Worm (Caenorhabditis elegans) whole organism, mixed stage, embryonic: ENCODE measurements around the gene nra-1.

Experiments
- blmp-1 ChIP-seq: fragments of 150-350 bp; optimal IDR thresholded peaks from 2 replicates; lab custom pipeline; 2014; ENCODE audit warnings: missing biosample characterization, missing genetic modification characterization
- elt-3 ChIP-seq: fragments of 150-350 bp; optimal IDR thresholded peaks from 2 replicates; lab custom pipeline; 2014; ENCODE audit warnings: missing biosample characterization, missing genetic modification characterization
- flh-1 ChIP-seq: fragments of 200-800 bp; sonication (Bioruptor generic); optimal IDR thresholded peaks from 2 replicates; lab custom pipeline; 2018; ENCODE audit warnings: mild to moderate bottlenecking, missing genetic modification characterization, moderate library complexity, missing compliant biosample characterization
- lin-32 ChIP-seq: fragments of 200-800 bp; sonication (Bioruptor generic); optimal IDR thresholded peaks from 2 replicates; lab custom pipeline; 2018; ENCODE audit warnings: mild to moderate bottlenecking, missing genetic modification characterization, missing compliant biosample characterization
- mab-5 ChIP-seq: fragments of 150-350 bp; optimal IDR thresholded peaks from 2 replicates; lab custom pipeline; 2014; ENCODE audit warnings: missing biosample characterization, missing genetic modification characterization
- nhr-237 ChIP-seq: fragments of 150-350 bp; optimal IDR thresholded peaks from 2 replicates; lab custom pipeline; 2014; ENCODE audit warnings: missing biosample characterization, missing genetic modification characterization
- sptf-1 ChIP-seq: sonication (generic microtip); optimal IDR thresholded peaks from 2 replicates; lab custom pipeline; 2017; ENCODE audit warnings: mild to moderate bottlenecking, missing genetic modification characterization, moderate library complexity, missing compliant biosample characterization
- unc-39 ChIP-seq: fragments of 150-350 bp; optimal IDR thresholded peaks from 2 replicates; lab custom pipeline; 2014; ENCODE audit warnings: missing biosample characterization, missing genetic modification characterization
- ztf-11 ChIP-seq: fragments of 150-350 bp; optimal IDR thresholded peaks from 2 replicates; lab custom pipeline; 2014; ENCODE audit warnings: missing biosample characterization, missing genetic modification characterization

ce11 chrIV:17268069-17268468 is 15.9 kb downstream of the nra-1 start:
- TF ChIP-seq unc-39 (tag; lab: Kevin White, UChicago) = no peak
- TF ChIP-seq nhr-237 = no peak
- TF ChIP-seq elt-3 (tag; lab: Kevin White, UChicago) = no peak
- TF ChIP-seq ztf-11 (tag; lab: Kevin White, UChicago) = no peak
- TF ChIP-seq blmp-1 = no peak
- TF ChIP-seq mab-5 (tag; lab: Kevin White, UChicago) = no peak
- TF ChIP-seq lin-32 (GFP tag; lab: Kevin White, UChicago) = no peak
- no peak for TF ChIP-seq sptf-1 (tag; lab: Kevin White, UChicago)
- no peak for TF ChIP-seq flh-1 (GFP tag; lab: Kevin White, UChicago)
